Fruit fly (Drosophila melanogaster) whole organism, pupa: ENCODE measurements around the gene CG12069.

Source experiments
- CG10348 ChIP-seq: fragments of 200-800 bp; sonication (Bioruptor generic); IDR thresholded peaks from 2 replicates; pipeline ENCODE4 v1.3.6; 2022; ENCODE audit warnings: missing biosample characterization, missing genetic modification characterization
- CG12605 ChIP-seq: fragments of 200-800 bp; sonication (Bioruptor generic); IDR thresholded peaks from 2 replicates; pipeline ENCODE4 v1.3.6; 2022; ENCODE audit warnings: missing biosample characterization, missing genetic modification characterization
- CG13204 ChIP-seq: fragments of 200-800 bp; sonication (Bioruptor generic); optimal IDR thresholded peaks from 2 replicates; lab custom pipeline; 2018; ENCODE audit warnings: missing biosample characterization, mild to moderate bottlenecking, missing genetic modification characterization, moderate library complexity
- CG14655 ChIP-seq: fragments of 200-800 bp; sonication (Bioruptor generic); optimal IDR thresholded peaks from 3 replicates; lab custom pipeline; 2017; ENCODE audit warnings: mild to moderate bottlenecking, missing biosample characterization, missing genetic modification reagents, missing genetic modification characterization
- CG15710 ChIP-seq: fragments of 200-800 bp; sonication (Bioruptor generic); optimal IDR thresholded peaks from 2 replicates; lab custom pipeline; 2018; ENCODE audit warnings: missing biosample characterization, mild to moderate bottlenecking, missing genetic modification characterization, moderate library complexity
- CG17806 ChIP-seq: fragments of 200-800 bp; sonication (Bioruptor generic); optimal IDR thresholded peaks from 2 replicates; lab custom pipeline; 2018; ENCODE audit warnings: missing biosample characterization, mild to moderate bottlenecking, missing genetic modification characterization, moderate library complexity
- CG32121 ChIP-seq: fragments of 200-800 bp; sonication (Bioruptor generic); IDR thresholded peaks from 2 replicates; pipeline ENCODE4 v1.3.6; 2022; ENCODE audit warnings: missing biosample characterization, missing genetic modification characterization
- CG34367 ChIP-seq: fragments of 200-800 bp; sonication (Bioruptor generic); optimal IDR thresholded peaks from 2 replicates; lab custom pipeline; 2018; ENCODE audit warnings: missing biosample characterization, mild to moderate bottlenecking, missing genetic modification characterization
- CG4496 ChIP-seq: fragments of 200-800 bp; sonication (Bioruptor generic); IDR thresholded peaks from 3 replicates; pipeline ENCODE4 v1.3.6; 2022; ENCODE audit warnings: missing biosample characterization, missing genetic modification characterization
- CG8159 ChIP-seq: fragments of 200-800 bp; sonication (Bioruptor generic); optimal IDR thresholded peaks from 3 replicates; lab custom pipeline; 2018; ENCODE audit warnings: missing biosample characterization, mild to moderate bottlenecking, missing genetic modification characterization, moderate library complexity
- CG8301 ChIP-seq: fragments of 200-800 bp; sonication (Bioruptor generic); optimal IDR thresholded peaks from 2 replicates; lab custom pipeline; 2018; ENCODE audit warnings: missing biosample characterization, mild to moderate bottlenecking, missing genetic modification characterization
- CG9948 ChIP-seq: fragments of 200-800 bp; sonication (Bioruptor generic); optimal IDR thresholded peaks from 2 replicates; lab custom pipeline; 2018; ENCODE audit warnings: missing biosample characterization, mild to moderate bottlenecking, missing genetic modification characterization, moderate library complexity
- D1 ChIP-seq: fragments of 200-800 bp; sonication (Bioruptor generic); optimal IDR thresholded peaks from 2 replicates; lab custom pipeline; 2018; ENCODE audit warnings: missing biosample characterization, mild to moderate bottlenecking, missing genetic modification characterization, moderate library complexity
- EcR ChIP-seq: fragments of 200-800 bp; sonication (Bioruptor generic); optimal IDR thresholded peaks from 3 replicates; lab custom pipeline; 2019; ENCODE audit warnings: missing biosample characterization, missing genetic modification characterization, mild to moderate bottlenecking, moderate library complexity, missing genetic modification reagents
- Ets98B ChIP-seq: fragments of 200-800 bp; sonication (Bioruptor generic); IDR thresholded peaks from 2 replicates; pipeline ENCODE4 v1.3.6; 2022; ENCODE audit warnings: missing biosample characterization, missing genetic modification characterization
- Pif1A ChIP-seq: fragments of 200-800 bp; sonication (Bioruptor generic); optimal IDR thresholded peaks from 3 replicates; lab custom pipeline; 2016; ENCODE audit warnings: missing biosample characterization, missing genetic modification characterization
- Pif1B ChIP-seq: fragments of 200-800 bp; sonication (Bioruptor generic); optimal IDR thresholded peaks from 3 replicates; lab custom pipeline; 2016; ENCODE audit warnings: missing biosample characterization, missing genetic modification characterization
- Snoo ChIP-seq: fragments of 200-800 bp; sonication (Bioruptor generic); optimal IDR thresholded peaks from 3 replicates; lab custom pipeline; 2017; ENCODE audit warnings: missing biosample characterization, mild to moderate bottlenecking, missing genetic modification characterization, inconsistent platforms
- fd96Ca ChIP-seq: fragments of 200-800 bp; sonication (Bioruptor generic); IDR thresholded peaks from 3 replicates; pipeline ENCODE4 v1.3.6; 2022; ENCODE audit warnings: missing biosample characterization, missing genetic modification characterization
- gl ChIP-seq: fragments of 200-800 bp; sonication (Bioruptor generic); optimal IDR thresholded peaks from 2 replicates; lab custom pipeline; 2018; ENCODE audit warnings: missing biosample characterization, mild to moderate bottlenecking, missing genetic modification characterization
- rn ChIP-seq: fragments of 200-800 bp; sonication (Bioruptor generic); IDR thresholded peaks from 2 replicates; pipeline ENCODE4 v1.3.6; 2022; ENCODE audit warnings: missing biosample characterization, missing genetic modification characterization

CG12069 gene

DNA sequence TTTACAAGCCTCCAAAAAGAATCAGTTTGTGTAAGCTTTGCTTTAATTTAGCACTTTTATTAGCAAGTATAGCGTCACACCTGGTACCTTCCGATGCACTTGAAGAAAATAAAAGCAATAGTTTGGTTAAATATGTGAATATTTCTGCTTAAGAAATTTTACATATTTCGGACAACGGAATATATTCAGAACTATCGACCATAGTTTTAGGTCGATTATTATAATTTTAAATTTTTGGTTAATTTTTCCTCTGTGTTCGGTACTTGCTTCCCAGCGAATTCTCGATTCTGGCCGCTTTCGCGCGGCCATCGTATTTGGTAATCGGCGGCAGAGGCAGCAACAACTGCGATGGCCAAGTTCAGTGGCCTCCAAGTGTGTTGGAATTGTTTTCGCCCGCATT lies 5.6 kb downstream of the CG12069 start:
- peak; percentile 87 for TF ChIP-seq CG8301 (tag; lab: Kevin White, UChicago)
- no peak for TF ChIP-seq CG32121 (GFP tag; lab: Robert Waterston, UW)
- TF ChIP-seq rn (GFP tag; lab: Robert Waterston, UW) = peak; percentile 53; the same call in 1 of the 2 replicates
- no peak for TF ChIP-seq CG10348 (GFP tag; lab: Robert Waterston, UW)
- peak; percentile 59; the same call in 1 of the 3 replicates for TF ChIP-seq fd96Ca (GFP tag; lab: Robert Waterston, UW)
- TF ChIP-seq gl (tag; lab: Kevin White, UChicago) = no peak
- TF ChIP-seq CG8159 = peak; percentile 17
- peak; percentile 46 for TF ChIP-seq Pif1B (GFP tag; lab: Kevin White, UChicago)
- peak; percentile 80 for TF ChIP-seq Ets98B (GFP tag; lab: Robert Waterston, UW)
- no peak for TF ChIP-seq CG9948 (tag; lab: Kevin White, UChicago)
- TF ChIP-seq CG34367 (tag; lab: Kevin White, UChicago) = no peak
- TF ChIP-seq Pif1A (GFP tag; lab: Kevin White, UChicago) = peak; percentile 31
- peak; percentile 82 for TF ChIP-seq CG14655
- TF ChIP-seq CG4496 = peak; percentile 93
- TF ChIP-seq CG15710 (tag; lab: Kevin White, UChicago) = no peak
- TF ChIP-seq EcR (GFP tag; lab: Kevin White, UChicago) = no peak
- no peak for TF ChIP-seq D1 (tag; lab: Kevin White, UChicago)
- no peak for TF ChIP-seq CG17806
- TF ChIP-seq Snoo (tag; lab: Kevin White, UChicago) = peak; percentile 31
- no peak for TF ChIP-seq CG13204 (GFP tag; lab: Kevin White, UChicago)
- peak; percentile 47; the same call in 1 of the 2 replicates for TF ChIP-seq CG12605
- TF ChIP-seq, all 21 proteins: peak for 11

DNA sequence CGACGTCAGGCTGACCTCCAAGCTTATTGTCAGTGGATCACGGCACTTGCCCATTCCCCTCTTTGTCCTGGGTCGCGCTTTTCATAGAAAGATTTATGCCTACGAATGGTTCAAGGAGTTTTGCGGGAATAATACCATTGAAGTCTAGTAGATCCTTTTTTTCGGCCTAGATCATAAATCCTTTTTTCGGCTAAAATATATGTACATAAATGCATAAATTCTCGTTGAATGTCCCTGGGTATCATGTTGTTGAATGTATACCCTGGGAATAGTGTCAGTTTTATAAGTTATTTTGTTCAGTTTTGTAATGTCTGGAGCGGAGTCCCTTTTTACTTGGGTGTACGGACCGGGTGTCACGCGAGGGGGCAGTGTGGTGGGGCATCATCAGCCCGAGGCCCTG lies 45.6 kb downstream of the CG12069 start, which contains the start of gene CG34433:
CG34433 (plus strand) TSS at position 301 of the 400 bp plus-strand sequence.
- TF ChIP-seq CG4496 = no peak
- TF ChIP-seq, all 21 proteins: peak for 0

DNA sequence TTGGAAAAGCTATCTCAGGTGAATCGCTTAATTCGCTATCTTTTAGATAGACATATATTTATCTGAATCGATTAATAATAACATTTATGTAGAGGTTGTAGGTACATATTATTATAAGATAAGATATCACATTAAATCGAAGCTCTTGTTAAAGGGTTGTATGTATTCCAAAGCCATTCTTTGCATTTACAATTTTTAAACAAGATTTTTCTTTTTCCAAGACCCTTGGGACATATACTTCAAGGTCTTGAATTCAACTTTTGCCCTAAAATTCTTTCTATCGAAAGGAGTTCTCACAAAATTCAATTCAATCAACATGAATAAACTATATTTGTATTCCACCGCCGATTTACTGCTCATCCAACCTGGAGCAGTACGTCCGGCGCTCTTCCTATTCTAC lies 46.4 kb downstream of the CG12069 start, which contains the start of gene CG34432:
CG34432 (plus strand) TSS at position 301 of the 400 bp plus-strand sequence.
- no peak for TF ChIP-seq CG13204 (GFP tag; lab: Kevin White, UChicago)

DNA sequence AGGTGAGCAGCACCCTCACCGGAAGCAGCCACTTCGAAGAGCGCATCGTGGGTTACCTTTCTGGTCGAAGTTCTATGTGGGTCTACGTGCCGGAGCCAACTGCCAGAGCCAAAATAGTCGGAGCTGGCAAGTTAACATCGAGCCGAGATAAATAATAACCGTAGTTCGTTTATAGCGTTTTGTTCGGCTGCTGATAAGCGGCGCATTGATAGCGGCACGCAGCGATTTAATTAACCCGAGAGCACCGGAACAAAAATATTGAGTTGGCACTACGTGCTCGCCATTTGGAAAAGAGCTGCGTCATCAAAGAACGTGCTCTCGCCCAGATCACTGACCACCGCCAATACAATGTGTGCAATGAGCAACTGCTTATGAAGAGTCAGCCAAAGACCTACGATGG lies 46.8 kb downstream of the CG12069 start, which contains the start of gene PH4alphaPV:
PH4alphaPV (minus strand) TSS at position 101 of the 400 bp plus-strand sequence.
- no peak for TF ChIP-seq CG13204 (GFP tag; lab: Kevin White, UChicago)
- TF ChIP-seq gl (tag; lab: Kevin White, UChicago) = no peak
- TF ChIP-seq CG9948 (tag; lab: Kevin White, UChicago) = no peak
- no peak for TF ChIP-seq Pif1A (GFP tag; lab: Kevin White, UChicago)
- TF ChIP-seq Pif1B (GFP tag; lab: Kevin White, UChicago) = no peak
- TF ChIP-seq EcR (GFP tag; lab: Kevin White, UChicago) = no peak
- TF ChIP-seq fd96Ca (GFP tag; lab: Robert Waterston, UW) = no peak
- no peak for TF ChIP-seq CG12605
- TF ChIP-seq Snoo (tag; lab: Kevin White, UChicago) = no peak
- no peak for TF ChIP-seq CG15710 (tag; lab: Kevin White, UChicago)
- no peak for TF ChIP-seq CG17806
- TF ChIP-seq CG14655 = no peak
- no peak for TF ChIP-seq D1 (tag; lab: Kevin White, UChicago)

DNA sequence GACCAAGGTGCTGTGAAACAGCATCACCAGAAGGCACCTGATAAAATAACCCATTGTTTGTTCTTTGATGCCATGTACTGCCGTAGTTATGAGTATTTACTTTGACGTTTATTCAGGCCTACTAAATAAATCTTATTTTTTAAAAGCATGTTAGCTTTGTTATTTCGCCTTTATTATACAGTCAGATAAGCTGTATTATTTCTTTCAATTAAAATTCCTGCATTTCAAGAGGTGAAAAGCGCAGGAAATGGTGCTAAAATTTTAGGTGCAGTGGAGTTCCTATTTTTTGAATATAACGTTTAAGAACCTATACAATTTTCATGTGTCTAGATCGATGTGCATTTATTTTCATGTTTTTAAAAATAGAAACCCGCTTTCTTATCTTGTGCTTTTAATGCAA lies 49.5 kb downstream of the CG12069 start, which contains the start of gene CG31013:
CG31013 (minus strand) TSS at position 101 of the 400 bp plus-strand sequence.
- TF ChIP-seq CG8301 (tag; lab: Kevin White, UChicago) = no peak
- TF ChIP-seq CG12605 = no peak
- no peak for TF ChIP-seq CG8159
- no peak for TF ChIP-seq CG14655
- no peak for TF ChIP-seq Snoo (tag; lab: Kevin White, UChicago)
- no peak for TF ChIP-seq Pif1A (GFP tag; lab: Kevin White, UChicago)
- no peak for TF ChIP-seq Ets98B (GFP tag; lab: Robert Waterston, UW)
- no peak for TF ChIP-seq D1 (tag; lab: Kevin White, UChicago)
- no peak for TF ChIP-seq EcR (GFP tag; lab: Kevin White, UChicago)
- no peak for TF ChIP-seq CG4496
- TF ChIP-seq fd96Ca (GFP tag; lab: Robert Waterston, UW) = no peak
- TF ChIP-seq gl (tag; lab: Kevin White, UChicago) = no peak
- TF ChIP-seq CG34367 (tag; lab: Kevin White, UChicago) = no peak
